Fruit fly (Drosophila melanogaster) Kc167 (cell line): Measurements from ENCODE around the gene CG3038.

Experiments
- Myc ChIP-seq: fragments of >200 bp; optimal IDR thresholded peaks from 2 replicates; lab custom pipeline; 2017; ENCODE audit warnings: missing external identifiers
- h ChIP-seq: fragments of >200 bp; optimal IDR thresholded peaks from 3 replicates; lab custom pipeline; 2018; ENCODE audit warnings: missing external identifiers
- insv ChIP-seq: fragments of >200 bp; optimal IDR thresholded peaks from 3 replicates; lab custom pipeline; 2018; ENCODE audit warnings: missing external identifiers
- psq ChIP-seq: fragments of >200 bp; optimal IDR thresholded peaks from 2 replicates; lab custom pipeline; 2017; ENCODE audit warnings: missing external identifiers
- ttk ChIP-seq: sonication (Bioruptor generic); optimal IDR thresholded peaks from 2 replicates; lab custom pipeline; 2017; ENCODE audit warnings: missing external identifiers

DNA sequence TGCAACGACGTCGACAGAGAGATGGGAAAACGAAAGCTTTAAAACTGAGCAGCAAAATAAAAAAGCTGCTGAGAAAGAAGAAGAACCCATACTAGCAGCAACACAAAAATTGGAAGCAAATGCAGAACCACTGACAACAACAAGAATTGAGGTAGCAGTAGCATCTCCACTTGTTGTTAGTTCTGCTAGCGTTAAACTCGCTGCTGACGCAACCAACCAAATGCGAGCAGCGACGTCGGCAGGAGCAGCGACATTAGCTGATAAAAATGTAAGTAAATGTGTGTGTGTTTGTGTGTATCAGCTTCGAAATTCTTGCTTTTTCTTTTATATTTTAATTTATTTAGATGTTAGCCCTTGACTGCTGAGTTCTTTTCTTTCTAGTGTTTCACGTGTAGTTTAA lies 1.7 kb upstream of the CG3038 start:
- TF ChIP-seq ttk (lab: Kevin White, UChicago), result no peak
- no peak for TF ChIP-seq psq (lab: Kevin White, UChicago)
- TF ChIP-seq h (lab: Kevin White, UChicago), result no peak
- TF ChIP-seq Myc (lab: Kevin White, UChicago), result no peak
- no peak for TF ChIP-seq insv
